Fruit fly (Drosophila melanogaster): ENCODE measurements around the gene Rpn3.

Rpn3 gene

dm6 chr2L:19045111-19045560 is 6.5 kb upstream of the Rpn3 start, which contains the start of the genes Ttc19 and Acn (continued):
- TF ChIP-seq bbx (GFP tag; IDR thresholded peaks at IDR 0.05; ENCODE audit: partially characterized antibody) (peak; percentile 96), CG31365 (tag; optimal IDR thresholded peaks at IDR 0.05) (no peak), Hr51 (GFP tag; optimal IDR thresholded peaks at IDR 0.05) (peak; percentile 80 to 91), CG17385 (GFP tag; optimal IDR thresholded peaks at IDR 0.05) (peak; percentile 82), HLHmδ (GFP tag; optimal IDR thresholded peaks at IDR 0.05) (no peak), ftz-f1 (GFP tag; optimal IDR thresholded peaks at IDR 0.05) (peak; percentile 40), aop (GFP tag; IDR thresholded peaks at IDR 0.05) (0 out of 2 replicates have a peak, but pooled peaks have one; percentile 20), nmo (GFP tag; optimal IDR thresholded peaks at IDR 0.05) (peak; percentile 91), Spps (tag; optimal IDR thresholded peaks at IDR 0.05) (peak; percentile 65), gfzf (GFP tag; optimal IDR thresholded peaks at IDR 0.05) (peak; percentile 37), tna (GFP tag; IDR thresholded peaks at IDR 0.05; ENCODE audit: partially characterized antibody) (peak; percentile 89), Nf-YA (GFP tag; IDR thresholded peaks at IDR 0.05) (peak; percentile 62), CG3838 (GFP tag; optimal IDR thresholded peaks at IDR 0.05) (peak; percentile 59), D19A (tag; optimal IDR thresholded peaks at IDR 0.05) (no peak), Myb (GFP tag; optimal IDR thresholded peaks at IDR 0.05) (peak; percentile 88), CG18476 (GFP tag; optimal IDR thresholded peaks at IDR 0.05) (peak; percentile 83), Hmr (GFP tag; optimal IDR thresholded peaks at IDR 0.05) (no peak), esg (GFP tag; conservative IDR thresholded peaks at IDR 0.05) (peak; percentile 83), CG5180 (GFP tag; optimal IDR thresholded peaks at IDR 0.05) (no peak), exex (tag; optimal IDR thresholded peaks at IDR 0.05) (no peak), bcd (GFP tag; optimal IDR thresholded peaks at IDR 0.05) (peak; percentile 81), CG9215 (GFP tag; IDR thresholded peaks at IDR 0.05) (peak; percentile 79), CG17612 (GFP tag; IDR thresholded peaks at IDR 0.05) (peak; percentile 34; the same call in 1 of the 2 replicates), Kr (GFP tag; optimal IDR thresholded peaks at IDR 0.05) (no peak), disco-r (GFP tag; optimal IDR thresholded peaks at IDR 0.05) (peak; percentile 77), ATbp (GFP tag; optimal IDR thresholded peaks at IDR 0.05) (no peak), wek (GFP tag; optimal IDR thresholded peaks at IDR 0.05) (peak; percentile 76), Asciz (GFP tag; optimal IDR thresholded peaks at IDR 0.05) (no peak), dpn (GFP tag; optimal IDR thresholded peaks at IDR 0.05) (peak; percentile 72 to 92), amos (GFP tag; IDR thresholded peaks at IDR 0.05; ENCODE audit: partially characterized antibody) (peak; percentile 95), CG16863 (GFP tag; optimal IDR thresholded peaks at IDR 0.05) (peak; percentile 89), cas (GFP tag; IDR thresholded peaks at IDR 0.05) (peak; percentile 68; the same call in 1 of the 2 replicates), ssp (GFP tag; IDR thresholded peaks at IDR 0.05) (peak; percentile 82), grau (tag; optimal IDR thresholded peaks at IDR 0.05) (peak; percentile 78), eyg (GFP tag; optimal IDR thresholded peaks at IDR 0.05) (peak; percentile 88), unc-4 (GFP tag; IDR thresholded peaks at IDR 0.05; ENCODE audit: partially characterized antibody) (peak; percentile 92), hth (optimal IDR thresholded peaks at IDR 0.05) (no peak), jing (GFP tag; optimal IDR thresholded peaks at IDR 0.05) (no peak), CG6854 (GFP tag; optimal IDR thresholded peaks at IDR 0.05) (peak; percentile 33), ewg (GFP tag; optimal IDR thresholded peaks at IDR 0.05) (peak; percentile 66), repo (GFP tag; optimal IDR thresholded peaks at IDR 0.05) (peak; percentile 84), Atf3 (GFP tag; optimal IDR thresholded peaks at IDR 0.05) (peak; percentile 85), fd3F (GFP tag; optimal IDR thresholded peaks at IDR 0.05) (peak; percentile 72), HmgZ (tag; optimal IDR thresholded peaks at IDR 0.05) (peak; percentile 82), br (optimal IDR thresholded peaks at IDR 0.05) (no peak), pan (optimal IDR thresholded peaks at IDR 0.05) (no peak), pan (GFP tag; optimal IDR thresholded peaks at IDR 0.05 in 1 of 2, IDR thresholded peaks at IDR 0.05 in 1 of 2) (peak in 1 of 2 experiments; percentile 87), nerfin-2 (GFP tag; IDR thresholded peaks at IDR 0.05; ENCODE audit: partially characterized antibody) (peak; percentile 87), vvl (GFP tag; IDR thresholded peaks at IDR 0.05) (peak; percentile 92), pfk (GFP tag; optimal IDR thresholded peaks at IDR 0.05) (no peak)
